Worm (Caenorhabditis elegans) whole organism, midembryonic: ENCODE data around the gene ugt-13.

Source experiments
- T22C8.4 ChIP-seq: fragments of 200-800 bp; sonication (Bioruptor generic); IDR thresholded peaks from 2 replicates; pipeline ENCODE4 v1.3.6; 2022; ENCODE audit warnings: missing genetic modification characterization, missing compliant biosample characterization
- cog-1 ChIP-seq: sonication (generic microtip); optimal IDR thresholded peaks from 2 replicates; lab custom pipeline; 2016; ENCODE audit warnings: missing genetic modification characterization, missing compliant biosample characterization
- flt-1 ChIP-seq: fragments of 200-800 bp; sonication (Bioruptor generic); IDR thresholded peaks from 2 replicates; pipeline ENCODE4 v1.3.6; 2022; ENCODE audit warnings: missing genetic modification characterization, missing compliant biosample characterization
- med-1 ChIP-seq: sonication (generic microtip); optimal IDR thresholded peaks from 2 replicates; lab custom pipeline; 2017; ENCODE audit warnings: missing genetic modification characterization, mild to moderate bottlenecking, missing compliant biosample characterization, antibody characterized with exemption, missing genetic modification reagents; ENCODE audit not compliant: insufficient read depth
- ref-1 ChIP-seq: fragments of 200-800 bp; sonication (Bioruptor generic); conservative IDR thresholded peaks from 2 replicates; pipeline ENCODE4 v1.3.6; 2022; ENCODE audit warnings: missing genetic modification reagents, missing genetic modification characterization, missing compliant biosample characterization
- tab-1 ChIP-seq: fragments of 200-800 bp; sonication (Bioruptor generic); IDR thresholded peaks from 2 replicates; pipeline ENCODE4 v1.3.6; 2022; ENCODE audit warnings: missing genetic modification characterization, missing compliant biosample characterization
- ztf-23 ChIP-seq: fragments of 200-800 bp; sonication (Bioruptor generic); IDR thresholded peaks from 2 replicates; pipeline ENCODE4 v1.3.6; 2022; ENCODE audit warnings: missing genetic modification reagents, missing genetic modification characterization, missing compliant biosample characterization
- ztf-29 ChIP-seq: fragments of 200-800 bp; sonication (Bioruptor generic); IDR thresholded peaks from 2 replicates; pipeline ENCODE4 v1.3.6; 2022; ENCODE audit warnings: missing genetic modification reagents, missing genetic modification characterization, missing compliant biosample characterization

DNA sequence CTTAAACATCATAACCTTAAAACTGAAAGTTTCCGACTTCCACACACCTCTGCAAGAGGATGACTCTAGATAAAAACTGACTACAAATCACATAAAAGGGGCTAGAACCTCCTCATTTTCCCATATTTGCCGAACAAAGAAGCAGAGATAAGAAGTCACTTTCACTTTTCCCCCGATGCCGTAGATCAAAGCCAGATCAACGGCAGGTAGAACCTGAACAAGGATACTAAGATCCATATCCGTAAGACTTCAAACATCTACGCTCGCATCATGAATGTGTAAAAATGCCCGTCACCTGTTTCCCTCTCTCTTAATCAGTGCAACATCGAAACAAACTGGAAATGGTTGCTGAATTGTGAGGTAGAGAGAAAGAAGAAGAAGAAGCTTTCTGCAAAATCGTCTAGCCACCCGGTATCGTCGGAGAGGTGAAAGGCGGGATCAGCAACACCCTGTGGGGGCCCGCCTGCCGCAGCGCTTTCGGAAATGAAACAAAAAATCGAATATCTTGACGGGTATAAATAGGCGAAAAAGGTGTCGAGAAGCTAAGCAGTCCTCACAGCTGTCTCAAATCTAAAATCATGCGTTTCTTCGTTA, 10.1 kb downstream of the ugt-13 start, which contains the start of gene C02E7.6:
- TF ChIP-seq ztf-29 (no peak), ztf-23 (GFP tag; lab: Robert Waterston, UW) (no peak), med-1 (GFP tag; lab: Kevin White, UChicago) (no peak), T22C8.4 (no peak), cog-1 (tag; lab: Kevin White, UChicago) (no peak), flt-1 (GFP tag; lab: Robert Waterston, UW) (no peak), tab-1 (GFP tag; lab: Robert Waterston, UW) (no peak), ref-1 (no peak)
